Worm (Caenorhabditis elegans): ENCODE results near the gene C06E1.9.
A peak's percentile ranks its signal among the peaks of the same experiment; 100 is the strongest.

Gene C06E1.9

ce11 chrIII:8625125-8625524, 15.5 kb upstream of the C06E1.9 start:
- TF ChIP-seq ztf-4 (tag; optimal IDR thresholded peaks at IDR 0.05) (no peak), lin-35 (GFP tag; optimal IDR thresholded peaks at IDR 0.05) (no peak), efl-1 (optimal IDR thresholded peaks at IDR 0.05) (no peak), efl-1 (GFP tag; optimal IDR thresholded peaks at IDR 0.05 in 1 of 2) (peak in 1 of 2 experiments; percentile 46), dpl-1 (GFP tag; optimal IDR thresholded peaks at IDR 0.05) (no peak), nhr-11 (tag; optimal IDR thresholded peaks at IDR 0.05) (no peak)

ce11 chrIII:8622435-8622834, 12.9 kb upstream of the C06E1.9 start, which contains the start of gene ceh-16:
Gene ceh-16, plus strand, starts transcription at chrIII:8622735.
- TF ChIP-seq mdl-1 (tag; optimal IDR thresholded peaks at IDR 0.05) (no peak), mep-1 (tag; optimal IDR thresholded peaks at IDR 0.05) (no peak), mef-2 (tag; optimal IDR thresholded peaks at IDR 0.05) (no peak), unc-98 (GFP tag; IDR thresholded peaks at IDR 0.05) (no peak), elt-3 (tag; optimal IDR thresholded peaks at IDR 0.05) (no peak), jun-1 (tag; optimal IDR thresholded peaks at IDR 0.05) (no peak), vab-15 (tag; optimal IDR thresholded peaks at IDR 0.05) (no peak), lin-35 (GFP tag; optimal IDR thresholded peaks at IDR 0.05) (no peak), unc-130 (tag; optimal IDR thresholded peaks at IDR 0.05) (no peak), fos-1 (tag; optimal IDR thresholded peaks at IDR 0.05) (no peak), dsc-1 (tag; optimal IDR thresholded peaks at IDR 0.05) (no peak), nhr-28 (tag; optimal IDR thresholded peaks at IDR 0.05) (no peak), aly-2 (tag; optimal IDR thresholded peaks at IDR 0.05) (no peak), pag-3 (tag; optimal IDR thresholded peaks at IDR 0.05; ENCODE audit: borderline replicate concordance, insufficient read depth) (no peak)

- TF ChIP-seq aly-2 (tag; optimal IDR thresholded peaks at IDR 0.05) (no peak), dsc-1 (tag; optimal IDR thresholded peaks at IDR 0.05) (no peak), pqm-1 (tag; optimal IDR thresholded peaks at IDR 0.05) (no peak), efl-1 (optimal IDR thresholded peaks at IDR 0.05) (no peak), efl-1 (GFP tag; optimal IDR thresholded peaks at IDR 0.05 in 1 of 2) (no peak), sptf-1 (tag; optimal IDR thresholded peaks at IDR 0.05) (no peak), lsy-2 (tag; optimal IDR thresholded peaks at IDR 0.05) (no peak), nhr-77 (tag; optimal IDR thresholded peaks at IDR 0.05) (no peak), unc-30 (tag; optimal IDR thresholded peaks at IDR 0.05) (no peak), hlh-17 (GFP tag; optimal IDR thresholded peaks at IDR 0.05; ENCODE audit: borderline replicate concordance) (no peak), aha-1 (tag; optimal IDR thresholded peaks at IDR 0.05) (no peak)
Measured at ce11 chrIII:8621982-8622381, 12.4 kb upstream of the C06E1.9 start.

- TF ChIP-seq C16A3.4 (tag; optimal IDR thresholded peaks at IDR 0.05): no peak
- peak; percentile 70 for TF ChIP-seq lin-14 (GFP tag; optimal IDR thresholded peaks at IDR 0.05)
- TF ChIP-seq blmp-1 (tag; optimal IDR thresholded peaks at IDR 0.05): peak; percentile 49
- TF ChIP-seq ztf-11 (tag; optimal IDR thresholded peaks at IDR 0.05): no peak
- peak in 1 of 2 experiments; percentile 44 for TF ChIP-seq lsy-2 (tag; optimal IDR thresholded peaks at IDR 0.05)
- peak; percentile 87 for TF ChIP-seq nhr-85 (tag)
Measured at ce11 chrIII:8621002-8621401, 11.4 kb upstream of the C06E1.9 start.

ce11 chrIII:8620259-8620658, 10.7 kb upstream of the C06E1.9 start:
- TF ChIP-seq ces-1 (GFP tag; optimal IDR thresholded peaks at IDR 0.05) (no peak), irx-1 (tag; optimal IDR thresholded peaks at IDR 0.05) (no peak), unc-30 (tag; optimal IDR thresholded peaks at IDR 0.05) (no peak), unc-86 (tag; optimal IDR thresholded peaks at IDR 0.05) (no peak), nhr-85 (tag) (no peak)

ce11 chrIII:8618412-8618960, 8.9 kb upstream of the C06E1.9 start, which contains the start of gene C13G5.2:
Gene C13G5.2, minus strand, starts transcription at chrIII:8618462.
- no peak for TF ChIP-seq efl-1 (optimal IDR thresholded peaks at IDR 0.05)
- TF ChIP-seq efl-1 (GFP tag; optimal IDR thresholded peaks at IDR 0.05 in 1 of 2): peak in 1 of 2 experiments; percentile 33
- no peak for TF ChIP-seq tbx-2 (tag; optimal IDR thresholded peaks at IDR 0.05)

Measured in whole organism, L1 larva.